Fruit fly (Drosophila melanogaster): ENCODE data around the gene CG45487.

Gene CG45487

DNA sequence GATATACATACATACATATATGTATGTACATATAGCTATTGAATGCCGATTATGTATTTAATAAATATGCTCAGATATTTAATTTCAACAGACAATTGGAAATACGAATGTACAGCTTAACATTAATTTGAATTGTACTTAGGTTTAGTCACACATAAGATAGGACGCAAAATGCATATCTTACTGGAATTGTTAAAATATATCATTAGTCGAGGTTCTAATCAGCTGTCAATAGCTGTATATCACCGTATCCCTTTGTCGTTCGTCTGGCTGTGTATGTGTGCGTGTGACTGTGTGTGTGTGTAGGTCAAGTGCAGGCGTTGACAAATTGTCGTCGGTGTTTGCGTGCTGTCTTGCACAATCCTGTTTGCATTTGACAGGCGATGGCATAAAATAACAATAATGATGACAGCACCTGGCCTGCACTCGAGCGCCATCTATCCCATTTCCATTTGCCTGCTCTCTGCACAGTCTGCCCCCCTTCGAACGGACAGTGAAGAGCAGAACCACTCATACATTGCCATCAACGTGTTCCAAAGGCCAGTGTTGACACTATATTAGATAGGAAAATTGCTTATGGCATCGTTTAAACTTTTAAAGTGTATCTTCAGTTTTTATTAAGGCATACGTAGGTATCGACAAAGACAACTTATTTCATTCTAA, 17.6 kb downstream of the CG45487 start:
- TF ChIP-seq CG8319 (GFP tag; optimal IDR thresholded peaks at IDR 0.05) (no peak), ss (GFP tag; optimal IDR thresholded peaks at IDR 0.05) (peak in 1 of 2 experiments; percentile 7), vri (GFP tag; optimal IDR thresholded peaks at IDR 0.05) (no peak), svp (GFP tag) (peak; percentile 63), CG10631 (GFP tag; optimal IDR thresholded peaks at IDR 0.05) (no peak), dsx (GFP tag; optimal IDR thresholded peaks at IDR 0.05; ENCODE audit: poor library complexity, severe bottlenecking) (no peak), fkh (GFP tag; optimal IDR thresholded peaks at IDR 0.05) (no peak), CG15336 (GFP tag; IDR thresholded peaks at IDR 0.05) (no peak), CG11902 (GFP tag; optimal IDR thresholded peaks at IDR 0.05) (no peak), CG6854 (GFP tag; optimal IDR thresholded peaks at IDR 0.05) (no peak), CG10669 (GFP tag; optimal IDR thresholded peaks at IDR 0.05) (no peak), CG34406 (GFP tag; optimal IDR thresholded peaks at IDR 0.05) (no peak), CG6276 (GFP tag; optimal IDR thresholded peaks at IDR 0.05) (no peak), CG11294 (GFP tag; IDR thresholded peaks at IDR 0.05) (no peak), Hr4 (GFP tag; optimal IDR thresholded peaks at IDR 0.05) (no peak), Ets21C (GFP tag; optimal IDR thresholded peaks at IDR 0.05) (no peak), spab (GFP tag; optimal IDR thresholded peaks at IDR 0.05) (no peak), Sox15 (GFP tag; optimal IDR thresholded peaks at IDR 0.05) (no peak), Smox (GFP tag; optimal IDR thresholded peaks at IDR 0.05) (no peak), CG11762 (GFP tag; optimal IDR thresholded peaks at IDR 0.05; ENCODE audit: insufficient read depth) (no peak), CG3919 (GFP tag; optimal IDR thresholded peaks at IDR 0.05) (no peak), lz (GFP tag; optimal IDR thresholded peaks at IDR 0.05) (no peak), Gug (GFP tag; IDR thresholded peaks at IDR 0.05) (no peak), fd85E (GFP tag; optimal IDR thresholded peaks at IDR 0.05) (no peak), CG8119 (GFP tag; IDR thresholded peaks at IDR 0.05) (no peak), Eip93F (GFP tag; optimal IDR thresholded peaks at IDR 0.05) (no peak), CG6163 (GFP tag; IDR thresholded peaks at IDR 0.05) (no peak), achi (GFP tag; optimal IDR thresholded peaks at IDR 0.05) (no peak), Met (GFP tag; optimal IDR thresholded peaks at IDR 0.05) (no peak), OdsH (GFP tag; optimal IDR thresholded peaks at IDR 0.05) (no peak), CG7368 (GFP tag; optimal IDR thresholded peaks at IDR 0.05) (no peak), Hr38 (GFP tag; optimal IDR thresholded peaks at IDR 0.05) (no peak), net (GFP tag; optimal IDR thresholded peaks at IDR 0.05) (no peak), Sox102F (GFP tag; optimal IDR thresholded peaks at IDR 0.05) (no peak), Hr39 (GFP tag; optimal IDR thresholded peaks at IDR 0.05) (no peak), dac (GFP tag; optimal IDR thresholded peaks at IDR 0.05) (no peak), CG31627 (GFP tag; optimal IDR thresholded peaks at IDR 0.05) (no peak), CG8632 (GFP tag; optimal IDR thresholded peaks at IDR 0.05) (no peak), salr (GFP tag; optimal IDR thresholded peaks at IDR 0.05) (no peak), Eip78C (GFP tag) (peak; percentile 50), CG4318 (GFP tag; optimal IDR thresholded peaks at IDR 0.05) (no peak), Blimp-1 (GFP tag; optimal IDR thresholded peaks at IDR 0.05) (no peak), acj6 (GFP tag; optimal IDR thresholded peaks at IDR 0.05) (no peak), CG9139 (GFP tag; optimal IDR thresholded peaks at IDR 0.05) (no peak), CG1621 (tag; optimal IDR thresholded peaks at IDR 0.05) (no peak), eg (GFP tag; IDR thresholded peaks at IDR 0.05) (0 out of 3 replicates have a peak, but pooled peaks have one; percentile 9), esn (GFP tag; optimal IDR thresholded peaks at IDR 0.05) (no peak), CG6808 (GFP tag; optimal IDR thresholded peaks at IDR 0.05) (no peak), CG6792 (GFP tag; optimal IDR thresholded peaks at IDR 0.05) (no peak), Eip75B (GFP tag; optimal IDR thresholded peaks at IDR 0.05) (no peak), Lpt (GFP tag; optimal IDR thresholded peaks at IDR 0.05) (no peak), Sox14 (GFP tag; optimal IDR thresholded peaks at IDR 0.05) (peak; percentile 2)

Measured in whole organism, prepupa.